Worm (Caenorhabditis elegans): ENCODE results near the gene K01A12.3.

DNA sequence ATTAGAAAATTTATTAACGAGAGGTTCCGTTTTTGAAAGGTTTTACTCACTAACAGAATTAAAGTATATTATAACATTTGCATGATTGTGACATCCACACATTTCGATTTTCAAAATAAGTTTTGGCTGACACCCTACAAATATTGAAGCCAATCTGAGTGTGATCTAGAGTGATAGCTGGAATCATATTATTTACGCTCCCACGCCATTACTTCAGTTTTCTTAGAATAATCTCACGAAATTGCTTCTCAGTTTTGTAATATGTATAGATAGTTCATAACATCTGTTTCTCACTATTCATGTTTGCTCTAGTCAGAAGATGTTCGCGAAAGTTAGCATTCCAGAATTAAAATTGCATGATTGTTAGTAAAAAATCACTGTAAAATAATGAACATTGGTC is 12.7 kb downstream of the K01A12.3 start:
- TF ChIP-seq nhr-12 (tag; optimal IDR thresholded peaks at IDR 0.05): no peak
- no peak for TF ChIP-seq lsy-2 (tag; optimal IDR thresholded peaks at IDR 0.05)
- no peak for TF ChIP-seq fos-1 (tag; optimal IDR thresholded peaks at IDR 0.05)

Measured in whole organism, L2 larva.